Worm (Caenorhabditis elegans) whole organism, L4 larva: ENCODE results near the gene npr-19.
A peak's percentile ranks its signal among the peaks of the same experiment; 100 is the strongest.

ENCODE experiments used
- aha-1 ChIP-seq: fragments of 150-350 bp; peaks from one replicate; lab custom pipeline; 2014; ENCODE audit warnings: missing biosample characterization, missing genetic modification characterization
- gei-8 ChIP-seq: fragments of 200-800 bp; sonication (Bioruptor generic); optimal IDR thresholded peaks from 2 replicates; lab custom pipeline; 2018; ENCODE audit warnings: mild to moderate bottlenecking, missing genetic modification characterization, missing compliant biosample characterization
- nhr-11 ChIP-seq: fragments of 150-350 bp; optimal IDR thresholded peaks from 2 replicates; lab custom pipeline; 2014; ENCODE audit warnings: missing biosample characterization, missing genetic modification characterization
- nhr-25 ChIP-seq: sonication (generic microtip); optimal IDR thresholded peaks from 2 replicates; lab custom pipeline; 2017; ENCODE audit warnings: missing genetic modification characterization, mild to moderate bottlenecking, missing compliant biosample characterization, antibody characterized with exemption, moderate library complexity, borderline replicate concordance; ENCODE audit not compliant: insufficient read depth
- unc-39 ChIP-seq: sonication (generic microtip); optimal IDR thresholded peaks from 2 replicates; lab custom pipeline; 2017; ENCODE audit warnings: missing biosample characterization, missing genetic modification characterization
- unc-62 ChIP-seq, 3 experiments: fragments of 150-350 bp in 1 of 3; sonication (generic microtip); optimal IDR thresholded peaks in 2 of 3; peaks in 1 of 3; 1 replicate in 1 of 3; 2 replicates in 2 of 3; lab custom pipeline; 2014 to 2017; ENCODE audit warnings: missing biosample characterization in 3 of 3, missing genetic modification characterization in 3 of 3, missing genetic modification reagents in 3 of 3, missing genotype in 1 of 3
- ztf-11 ChIP-seq: fragments of 150-350 bp; optimal IDR thresholded peaks from 2 replicates; lab custom pipeline; 2014; ENCODE audit warnings: missing biosample characterization, missing genetic modification characterization

- TF ChIP-seq aha-1 (tag; lab: Kevin White, UChicago) = peak; percentile 98
- no peak for TF ChIP-seq ztf-11
- TF ChIP-seq nhr-11 (tag; lab: Kevin White, UChicago) = no peak
- no peak for TF ChIP-seq gei-8 (GFP tag; lab: Kevin White, UChicago)
- no peak for TF ChIP-seq nhr-25
- TF ChIP-seq unc-39 (tag; lab: Kevin White, UChicago) = no peak
- no peak for TF ChIP-seq unc-62 (GFP tag; optimal IDR thresholded peaks at IDR 0.05 in 1 of 2; lab: Kevin White, UChicago)
- no peak for TF ChIP-seq unc-62 (tag; optimal IDR thresholded peaks at IDR 0.05; lab: Kevin White, UChicago)
Observed at ce11 chrX:760579-760978, 25.1 kb upstream of the npr-19 start.
